Worm (Caenorhabditis elegans): ENCODE measurements around the gene C03G5.14.

DNA sequence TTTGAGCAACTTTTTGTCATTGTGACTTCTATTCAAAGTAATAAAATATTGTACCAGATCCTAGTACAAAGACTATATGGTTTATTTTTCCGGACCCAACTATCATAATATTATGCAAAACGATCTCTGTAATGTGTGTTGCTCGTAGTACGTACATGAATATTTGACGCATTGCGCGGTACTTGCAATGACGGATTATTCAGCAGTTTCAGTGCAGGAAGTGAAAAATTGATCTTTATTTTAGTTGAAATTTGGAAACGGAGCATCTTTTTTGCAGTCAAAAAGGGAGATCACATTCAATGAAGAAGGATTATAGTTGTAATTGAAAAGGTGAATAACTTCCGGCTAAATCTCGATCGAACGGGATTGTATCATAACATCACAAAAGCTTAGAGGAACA, 37.8 kb upstream of the C03G5.14 start:
- TF ChIP-seq ets-4 (tag; optimal IDR thresholded peaks at IDR 0.05), result no peak
- no peak for TF ChIP-seq fkh-6 (tag; optimal IDR thresholded peaks at IDR 0.05)
- TF ChIP-seq unc-86 (tag; optimal IDR thresholded peaks at IDR 0.05), result no peak
- TF ChIP-seq che-1 (tag; optimal IDR thresholded peaks at IDR 0.05), result no peak
- TF ChIP-seq K09A11.1 (tag; optimal IDR thresholded peaks at IDR 0.05; ENCODE audit: insufficient read depth), result no peak
- TF ChIP-seq ztf-16 (tag; optimal IDR thresholded peaks at IDR 0.05), result no peak
- no peak for TF ChIP-seq fkh-10 (GFP tag; optimal IDR thresholded peaks at IDR 0.05)
- TF ChIP-seq nfya-1 (tag; optimal IDR thresholded peaks at IDR 0.05), result no peak

Measured in whole organism, late embryonic.